Worm (Caenorhabditis elegans) whole organism, early embryonic: Measurements from ENCODE around the gene C16C8.10.
"Not testable (repeated sequence)": the region's sequence is repeated elsewhere in the genome, so short reads cannot be mapped to it uniquely, and the experiment has no call there.

Source experiments
- B0310.2 ChIP-seq: sonication (generic microtip); optimal IDR thresholded peaks from 2 replicates; lab custom pipeline; 2016; ENCODE audit warnings: mild to moderate bottlenecking, missing genetic modification characterization, missing compliant biosample characterization
- F13C5.2 ChIP-seq: sonication (generic microtip); optimal IDR thresholded peaks from 2 replicates; lab custom pipeline; 2017; ENCODE audit warnings: mild to moderate bottlenecking, missing genetic modification characterization, inconsistent platforms, missing compliant biosample characterization
- aly-1 ChIP-seq: sonication (generic microtip); optimal IDR thresholded peaks from 2 replicates; lab custom pipeline; 2016; ENCODE audit warnings: missing genetic modification characterization, missing compliant biosample characterization
- ama-1 ChIP-seq: fragments of 150-350 bp; optimal IDR thresholded peaks from 2 replicates; lab custom pipeline; 2014
- ceh-13 ChIP-seq: fragments of 200-800 bp; sonication (Bioruptor generic); optimal IDR thresholded peaks from 2 replicates; lab custom pipeline; 2018; ENCODE audit warnings: mild to moderate bottlenecking, missing genetic modification characterization, missing compliant biosample characterization
- ceh-36 ChIP-seq: sonication (generic microtip); optimal IDR thresholded peaks from 2 replicates; lab custom pipeline; 2016; ENCODE audit warnings: missing genetic modification characterization, inconsistent platforms, missing compliant biosample characterization
- ets-7 ChIP-seq: sonication (generic microtip); optimal IDR thresholded peaks from 2 replicates; lab custom pipeline; 2016; ENCODE audit warnings: missing genotype, missing genetic modification characterization, missing compliant biosample characterization
- flt-1 ChIP-seq: fragments of 200-800 bp; sonication (Bioruptor generic); IDR thresholded peaks from 2 replicates; pipeline ENCODE4 v1.3.6; 2022; ENCODE audit warnings: missing genetic modification characterization, missing compliant biosample characterization
- hmbx-1 ChIP-seq: sonication (generic microtip); optimal IDR thresholded peaks from 2 replicates; lab custom pipeline; 2016; ENCODE audit warnings: mild to moderate bottlenecking, missing genetic modification characterization, missing compliant biosample characterization
- hmg-4 ChIP-seq: fragments of 200-800 bp; sonication (Bioruptor generic); optimal IDR thresholded peaks from 2 replicates; lab custom pipeline; 2018; ENCODE audit warnings: mild to moderate bottlenecking, missing genetic modification characterization, missing compliant biosample characterization
- hnd-1 ChIP-seq: sonication (generic microtip); optimal IDR thresholded peaks from 2 replicates; lab custom pipeline; 2016; ENCODE audit warnings: missing genetic modification characterization, missing compliant biosample characterization
- pes-1 ChIP-seq: fragments of 200-800 bp; sonication (Bioruptor generic); IDR thresholded peaks from 2 replicates; pipeline ENCODE4 v1.3.6; 2022; ENCODE audit warnings: missing genetic modification reagents, missing genetic modification characterization, missing compliant biosample characterization
- scrt-1 ChIP-seq: fragments of 200-800 bp; sonication (Bioruptor generic); IDR thresholded peaks from 2 replicates; pipeline ENCODE4 v1.3.6; 2022; ENCODE audit warnings: missing genetic modification characterization, missing compliant biosample characterization
- sea-1 ChIP-seq: fragments of 200-800 bp; sonication (Bioruptor generic); conservative IDR thresholded peaks from 2 replicates; pipeline ENCODE4 v1.3.6; 2022; ENCODE audit warnings: missing genetic modification characterization, missing compliant biosample characterization
- tbx-11 ChIP-seq: fragments of 200-800 bp; sonication (Bioruptor generic); IDR thresholded peaks from 2 replicates; pipeline ENCODE4 v1.3.6; 2022; ENCODE audit warnings: missing genetic modification characterization, missing compliant biosample characterization
- tbx-37 ChIP-seq: fragments of 200-800 bp; sonication (Bioruptor generic); conservative IDR thresholded peaks from 2 replicates; pipeline ENCODE4 v1.3.6; 2022; ENCODE audit warnings: missing genetic modification reagents, missing genetic modification characterization, missing compliant biosample characterization
- tra-4 ChIP-seq: sonication (generic microtip); optimal IDR thresholded peaks from 2 replicates; lab custom pipeline; 2017; ENCODE audit warnings: missing genetic modification characterization, missing compliant biosample characterization

Gene C16C8.10

DNA sequence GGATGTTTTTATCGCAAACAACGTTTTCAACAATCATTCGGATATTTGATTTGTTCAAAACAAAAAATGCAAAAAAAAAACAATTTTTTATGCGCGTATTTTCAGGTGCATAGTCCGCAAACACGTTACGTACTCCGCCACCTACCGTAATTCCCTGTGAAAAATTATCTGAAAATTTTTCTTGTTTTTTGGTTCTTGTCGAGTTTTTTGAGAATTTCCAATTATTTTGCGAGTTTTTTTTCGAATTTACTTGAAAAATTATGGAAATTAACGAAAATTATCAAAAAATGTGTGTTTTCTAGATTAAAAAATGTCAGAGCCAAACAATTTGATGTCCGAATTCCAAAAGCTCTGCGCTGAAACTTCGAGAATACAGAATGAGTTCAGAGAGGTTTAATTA, 12.1 kb downstream of the C16C8.10 start, which contains the start of gene C16C8.12:
TSS of gene C16C8.12 (plus strand) at position 301 of the 400 bp plus-strand sequence.
- no peak for TF ChIP-seq tbx-11
- TF ChIP-seq tbx-37: no peak
- no peak for TF ChIP-seq ama-1
- TF ChIP-seq F13C5.2 (tag; lab: Kevin White, UChicago): no peak
- no peak for TF ChIP-seq hnd-1

DNA sequence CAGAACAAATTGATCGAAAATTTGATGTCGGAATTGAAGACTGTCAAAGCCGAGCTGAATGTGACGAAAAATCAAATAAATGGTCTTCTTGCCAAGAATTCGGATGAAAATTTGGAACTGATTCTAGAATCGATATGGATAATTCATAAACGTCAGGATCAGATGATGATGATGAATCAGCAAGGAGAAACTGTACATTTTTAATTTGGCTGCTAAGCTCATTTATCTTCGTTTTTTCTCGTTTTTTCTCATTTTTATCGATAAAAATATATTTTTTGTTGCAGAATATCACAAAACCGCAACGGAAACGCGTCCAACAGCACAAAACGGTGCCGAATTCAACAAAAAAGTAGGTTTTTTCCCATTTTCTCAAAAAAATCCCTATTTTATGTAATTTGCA, 15.0 kb downstream of the C16C8.10 start, which contains the start of gene C16C8.14:
TSS of gene C16C8.14 (plus strand) at position 301 of the 400 bp plus-strand sequence.
- TF ChIP-seq scrt-1 (GFP tag; lab: Robert Waterston, UW); ama-1; aly-1 (tag; lab: Kevin White, UChicago): not testable (repeated sequence)

DNA sequence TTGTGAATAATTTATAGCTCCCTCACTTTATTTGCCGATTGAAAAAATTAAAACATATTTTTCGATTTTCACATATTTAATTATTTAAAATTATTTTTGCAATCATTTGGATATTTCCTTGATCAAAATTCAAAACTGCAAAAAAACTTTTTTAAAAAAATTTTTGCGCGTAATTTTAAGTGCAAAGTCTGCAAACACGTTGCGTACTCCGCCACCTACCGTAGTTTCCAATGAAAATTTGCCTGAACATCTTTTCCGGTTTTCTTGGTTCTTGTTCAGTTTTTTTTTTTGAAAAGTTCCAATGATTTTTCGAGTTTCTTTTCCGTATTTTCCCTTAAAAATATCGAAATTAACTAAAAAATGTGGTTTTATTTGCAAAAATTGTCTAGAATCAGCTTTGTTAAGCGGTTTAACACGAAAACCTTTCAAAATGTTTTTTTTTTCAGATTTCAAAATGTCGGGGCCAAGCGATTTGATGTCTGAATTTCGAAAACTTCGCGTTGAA, 15.7 kb downstream of the C16C8.10 start, which contains the start of gene C16C8.25:
TSS of gene C16C8.25 (plus strand) at position 455 of the 505 bp plus-strand sequence.
- no peak for TF ChIP-seq sea-1 (GFP tag; lab: Robert Waterston, UW)

DNA sequence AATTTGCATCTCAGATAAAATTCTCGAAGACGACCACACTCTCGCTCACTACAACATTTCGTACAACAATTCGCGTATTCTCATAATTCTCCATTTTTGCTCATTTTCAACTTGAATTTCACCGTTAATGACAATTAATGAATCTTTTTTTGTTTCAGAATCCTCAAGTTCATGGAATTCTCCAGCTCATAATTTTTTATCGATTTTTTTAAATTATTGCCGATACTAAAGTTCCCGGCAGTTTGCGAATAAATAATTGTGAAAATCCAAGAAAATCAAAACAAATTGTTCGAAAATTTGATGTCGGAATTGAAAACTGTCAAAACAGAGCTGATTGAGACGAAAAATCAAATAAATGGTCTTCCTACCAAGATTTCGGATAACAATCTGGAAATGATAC, 16.6 kb downstream of the C16C8.10 start, which contains the start of gene C16C8.21:
TSS of gene C16C8.21 (plus strand) at position 301 of the 400 bp plus-strand sequence.
- TF ChIP-seq hnd-1: no peak
- no peak for TF ChIP-seq pes-1
- no peak for TF ChIP-seq sea-1 (GFP tag; lab: Robert Waterston, UW)
- no peak for TF ChIP-seq ets-7 (tag; lab: Kevin White, UChicago)
- TF ChIP-seq ceh-36 (tag; lab: Kevin White, UChicago): no peak
- no peak for TF ChIP-seq flt-1 (GFP tag; lab: Robert Waterston, UW)
- no peak for TF ChIP-seq B0310.2 (tag; lab: Kevin White, UChicago)
- TF ChIP-seq ama-1: no peak
- TF ChIP-seq tbx-37: no peak
- TF ChIP-seq aly-1 (tag; lab: Kevin White, UChicago): no peak
- TF ChIP-seq F13C5.2 (tag; lab: Kevin White, UChicago): no peak
- no peak for TF ChIP-seq ceh-13
- no peak for TF ChIP-seq scrt-1 (GFP tag; lab: Robert Waterston, UW)
- TF ChIP-seq hmg-4 (GFP tag; lab: Kevin White, UChicago): no peak

DNA sequence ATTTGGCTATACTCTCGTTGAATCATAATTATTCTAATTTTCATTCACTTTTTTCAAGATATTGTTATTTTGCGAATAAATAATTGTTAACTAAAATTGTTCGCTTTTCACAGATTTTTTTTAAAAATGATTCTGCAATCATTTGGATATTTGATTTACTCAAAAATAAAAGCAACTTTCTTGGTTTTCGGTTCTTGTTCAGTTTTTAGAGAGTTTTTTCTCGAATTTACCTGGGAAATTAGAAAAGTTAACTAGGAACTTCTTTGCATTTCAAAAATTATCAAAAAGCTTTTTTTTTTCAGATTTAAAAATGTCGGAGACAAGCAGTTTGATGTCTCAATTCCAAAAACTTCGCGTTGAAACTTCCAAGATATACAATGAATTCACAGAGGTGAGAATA, 17.8 kb downstream of the C16C8.10 start, which contains the start of the genes C16C8.20 and gldi-6:
TSS of gene C16C8.20 (plus strand) at position 301 of the 400 bp plus-strand sequence.
TSS of gene gldi-6 (plus strand) at position 301 of the 400 bp plus-strand sequence.
- TF ChIP-seq tbx-11: no peak
- no peak for TF ChIP-seq hmbx-1 (tag; lab: Kevin White, UChicago)
- no peak for TF ChIP-seq tra-4 (tag; lab: Kevin White, UChicago)
- no peak for TF ChIP-seq B0310.2 (tag; lab: Kevin White, UChicago)
- no peak for TF ChIP-seq scrt-1 (GFP tag; lab: Robert Waterston, UW)
- TF ChIP-seq hnd-1: no peak
- no peak for TF ChIP-seq hmg-4 (GFP tag; lab: Kevin White, UChicago)
- no peak for TF ChIP-seq sea-1 (GFP tag; lab: Robert Waterston, UW)
- TF ChIP-seq F13C5.2 (tag; lab: Kevin White, UChicago): no peak
- TF ChIP-seq ceh-13: no peak
- no peak for TF ChIP-seq tbx-37
- TF ChIP-seq flt-1 (GFP tag; lab: Robert Waterston, UW): no peak
- no peak for TF ChIP-seq ceh-36 (tag; lab: Kevin White, UChicago)
- TF ChIP-seq ets-7 (tag; lab: Kevin White, UChicago): no peak
- no peak for TF ChIP-seq pes-1
- no peak for TF ChIP-seq aly-1 (tag; lab: Kevin White, UChicago)

DNA sequence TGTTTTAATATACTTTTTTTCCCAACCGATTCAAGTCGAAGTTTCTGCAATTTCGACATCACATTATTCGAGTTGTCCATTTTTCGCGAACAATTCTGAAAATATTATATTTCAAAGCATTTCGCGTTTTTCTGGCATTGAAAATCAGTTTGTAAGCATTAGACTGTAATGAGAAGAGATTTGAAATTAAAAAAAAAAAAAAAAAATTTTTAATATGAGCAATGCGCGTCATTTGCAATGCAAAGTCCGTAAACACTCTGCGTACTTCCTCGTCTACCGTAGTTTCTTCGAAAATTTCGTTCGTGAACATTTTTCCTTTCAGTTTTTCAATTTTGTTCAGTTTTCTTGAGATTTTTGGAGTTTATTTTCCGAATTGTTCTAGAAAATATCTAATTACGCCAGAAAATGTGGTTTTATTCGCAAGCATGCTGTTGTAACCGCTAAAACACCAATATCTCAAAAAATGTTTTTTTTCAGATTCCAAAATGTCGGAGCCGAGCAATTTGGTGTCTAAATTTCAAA, 19.1 kb downstream of the C16C8.10 start, which contains the start of the genes C16C8.5 and C16C8.16:
TSS of gene C16C8.5 (minus strand) at position 101 of the 522 bp plus-strand sequence.
TSS of gene C16C8.16 (plus strand) at position 472 of the 522 bp plus-strand sequence.
- no peak for TF ChIP-seq ets-7 (tag; lab: Kevin White, UChicago)
- no peak for TF ChIP-seq ceh-36 (tag; lab: Kevin White, UChicago)
- no peak for TF ChIP-seq pes-1

DNA sequence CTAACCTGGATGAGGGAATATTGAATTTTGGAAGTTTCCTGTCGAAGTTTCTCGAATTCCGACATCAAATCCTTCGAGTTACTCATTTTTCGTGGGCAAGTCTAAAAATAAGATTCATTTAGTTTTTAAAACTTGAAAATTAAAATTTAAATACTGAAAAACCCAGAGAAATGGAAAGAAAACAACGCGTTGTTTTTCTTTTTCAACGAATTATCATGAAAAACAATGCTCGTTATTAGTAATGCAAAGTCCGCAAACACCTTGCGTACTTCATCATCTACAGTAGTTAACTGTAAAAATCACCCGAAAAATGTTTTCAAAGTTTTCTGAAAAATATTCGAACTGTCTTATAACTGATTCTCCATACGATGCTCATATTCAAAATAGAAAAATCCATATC, 20.2 kb downstream of the C16C8.10 start, which contains the start of gene C16C8.4:
TSS of gene C16C8.4 (minus strand) at position 101 of the 400 bp plus-strand sequence.
- TF ChIP-seq ceh-36 (tag; lab: Kevin White, UChicago) (no peak), pes-1 (no peak), ets-7 (tag; lab: Kevin White, UChicago) (no peak), flt-1 (GFP tag; lab: Robert Waterston, UW) (no peak), aly-1 (tag; lab: Kevin White, UChicago) (no peak), sea-1 (GFP tag; lab: Robert Waterston, UW) (no peak), F13C5.2 (tag; lab: Kevin White, UChicago) (no peak), tbx-37 (no peak)

DNA sequence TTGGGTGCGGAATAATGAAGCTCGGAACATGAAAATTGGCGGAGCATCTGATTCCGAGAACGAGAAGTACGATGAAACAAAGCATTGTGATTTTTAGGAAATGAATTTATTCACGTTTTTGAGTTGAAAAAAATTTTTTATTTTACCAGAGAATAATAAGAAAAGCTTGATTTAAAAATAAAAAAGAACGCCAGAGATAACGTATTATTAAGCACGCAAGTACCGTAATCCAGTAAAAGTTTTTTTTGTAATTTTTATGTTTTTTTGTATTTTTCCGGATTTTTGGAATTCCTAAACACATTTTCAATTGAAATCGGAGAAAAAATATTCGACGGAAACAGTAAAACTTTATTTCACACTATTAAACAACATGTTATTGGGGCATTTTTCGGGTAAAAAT, 21.3 kb downstream of the C16C8.10 start, which contains the start of gene C16C8.22:
TSS of gene C16C8.22 (minus strand) at position 101 of the 400 bp plus-strand sequence.
- TF ChIP-seq tra-4 (tag; lab: Kevin White, UChicago): no peak
- TF ChIP-seq ceh-36 (tag; lab: Kevin White, UChicago): no peak
- TF ChIP-seq scrt-1 (GFP tag; lab: Robert Waterston, UW): no peak
- no peak for TF ChIP-seq B0310.2 (tag; lab: Kevin White, UChicago)
- no peak for TF ChIP-seq ceh-13
- no peak for TF ChIP-seq F13C5.2 (tag; lab: Kevin White, UChicago)
- no peak for TF ChIP-seq tbx-11
